Worm (Caenorhabditis elegans): ENCODE measurements around the gene srw-127.

DNA sequence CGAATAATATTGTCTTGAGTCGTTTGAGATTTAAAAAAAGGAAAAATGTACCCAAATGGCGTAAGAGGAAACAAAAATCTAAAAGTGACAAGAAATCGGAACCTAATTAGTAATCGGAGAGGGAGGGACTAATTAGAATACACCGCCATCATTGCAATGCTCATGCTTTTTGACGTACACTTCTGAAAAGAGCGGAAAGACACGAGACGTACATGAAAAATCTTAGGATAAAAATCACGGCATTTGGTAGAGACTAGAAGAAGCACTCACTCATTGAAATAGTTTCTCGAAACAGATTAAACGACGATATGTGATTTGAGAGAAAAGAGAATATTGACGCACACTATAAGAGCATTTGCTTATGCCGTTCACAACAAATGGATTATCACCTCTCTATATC, 10.3 kb downstream of the srw-127 start:
- TF ChIP-seq tab-1 (GFP tag; IDR thresholded peaks at IDR 0.05) = no peak
- no peak for TF ChIP-seq flt-1 (GFP tag; IDR thresholded peaks at IDR 0.05)
- TF ChIP-seq klf-2 (GFP tag; conservative IDR thresholded peaks at IDR 0.05) = no peak

Measured in whole organism, midembryonic.